Fruit fly (Drosophila melanogaster): ENCODE data around the gene CG9541.

The CG9541 gene

DNA sequence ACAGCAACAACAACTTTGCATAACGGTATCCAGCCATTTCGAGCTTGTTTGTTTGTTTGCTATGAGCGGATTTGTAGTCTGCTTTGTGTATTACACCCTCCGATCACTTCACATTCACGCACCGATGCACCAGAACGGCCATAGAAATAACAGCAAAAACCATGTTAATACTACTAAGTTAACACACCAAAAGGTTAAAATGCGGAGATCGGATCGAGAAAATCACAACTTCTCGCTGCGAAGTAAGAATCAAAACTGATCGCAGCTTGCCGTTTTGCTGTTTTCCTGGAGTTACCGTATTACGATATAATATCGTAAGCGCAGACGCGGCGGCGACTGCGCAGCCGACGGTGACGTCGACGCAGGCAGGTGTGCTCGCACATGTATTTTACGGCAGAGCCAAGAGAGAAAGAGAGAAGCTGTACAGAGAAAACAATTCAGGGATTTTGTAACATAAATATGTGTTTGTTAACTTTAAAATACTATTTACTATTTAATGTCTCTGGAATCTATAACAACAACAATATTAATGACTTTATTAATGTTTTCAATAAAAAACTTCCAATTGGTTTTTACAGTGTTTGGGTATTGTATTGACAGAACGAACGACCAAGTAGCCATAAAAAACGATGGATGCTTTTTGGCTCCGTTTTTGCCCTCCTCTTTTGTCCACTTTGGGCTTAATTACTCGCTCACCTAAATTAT lies 9.5 kb upstream of the CG9541 start, which contains the start of gene CG13101 (continued):
- TF ChIP-seq MBD-R2 (GFP tag; IDR thresholded peaks at IDR 0.05), result peak; percentile 74; the same call in 1 of the 2 replicates
- TF ChIP-seq CG11696 (GFP tag; IDR thresholded peaks at IDR 0.05), result peak; percentile 89
- peak; percentile 97 for TF ChIP-seq CG2712 (tag; optimal IDR thresholded peaks at IDR 0.05)
- no peak for TF ChIP-seq Optix (GFP tag; IDR thresholded peaks at IDR 0.05)
- no peak for TF ChIP-seq CG16813 (GFP tag; IDR thresholded peaks at IDR 0.05; ENCODE audit: partially characterized antibody)
- TF ChIP-seq CG16779 (GFP tag; IDR thresholded peaks at IDR 0.05), result peak; percentile 85; the same call in 1 of the 2 replicates
- TF ChIP-seq vvl (GFP tag; IDR thresholded peaks at IDR 0.05), result peak; percentile 98
- peak; percentile 95 for TF ChIP-seq nmo (GFP tag; optimal IDR thresholded peaks at IDR 0.05)
- peak; percentile 72 for TF ChIP-seq dimm (GFP tag; IDR thresholded peaks at IDR 0.05)
- TF ChIP-seq CG1024 (GFP tag; IDR thresholded peaks at IDR 0.05), result peak; percentile 82
- TF ChIP-seq Drgx (GFP tag; IDR thresholded peaks at IDR 0.05), result peak; percentile 97
- peak; percentile 91 for TF ChIP-seq tap (tag; optimal IDR thresholded peaks at IDR 0.05)
- TF ChIP-seq CG2116 (GFP tag; optimal IDR thresholded peaks at IDR 0.05), result peak; percentile 72
- TF ChIP-seq oc (tag; optimal IDR thresholded peaks at IDR 0.05), result peak; percentile 93
- peak; percentile 89 for TF ChIP-seq gsb (GFP tag; IDR thresholded peaks at IDR 0.05)
- TF ChIP-seq fd96Cb (tag; optimal IDR thresholded peaks at IDR 0.05), result peak; percentile 88
- TF ChIP-seq Opbp (GFP tag; IDR thresholded peaks at IDR 0.05; ENCODE audit: partially characterized antibody), result no peak
- TF ChIP-seq stwl (tag; optimal IDR thresholded peaks at IDR 0.05), result peak; percentile 24
- no peak for TF ChIP-seq Sry-β (GFP tag; optimal IDR thresholded peaks at IDR 0.05)
- no peak for TF ChIP-seq hb (GFP tag; IDR thresholded peaks at IDR 0.05; ENCODE audit: partially characterized antibody)
- TF ChIP-seq al (GFP tag; IDR thresholded peaks at IDR 0.05), result peak; percentile 89
- peak; percentile 56 for TF ChIP-seq CG7271 (tag; optimal IDR thresholded peaks at IDR 0.05)
- peak; percentile 92 for TF ChIP-seq sqz (GFP tag; optimal IDR thresholded peaks at IDR 0.05)
- TF ChIP-seq lov (optimal IDR thresholded peaks at IDR 0.05), result no peak
- TF ChIP-seq lov (GFP tag; IDR thresholded peaks at IDR 0.05), result peak; percentile 85; the same call in 2 of the 3 replicates
- TF ChIP-seq mld (GFP tag; IDR thresholded peaks at IDR 0.05; ENCODE audit: partially characterized antibody), result no peak
- TF ChIP-seq NC2α (GFP tag; optimal IDR thresholded peaks at IDR 0.05), result peak; percentile 67
- TF ChIP-seq Mad (GFP tag; optimal IDR thresholded peaks at IDR 0.05), result peak; percentile 78
- peak; percentile 79 for TF ChIP-seq CG12744 (GFP tag; optimal IDR thresholded peaks at IDR 0.05)
- TF ChIP-seq da (GFP tag; optimal IDR thresholded peaks at IDR 0.05), result peak; percentile 50
- TF ChIP-seq CG10462 (GFP tag; optimal IDR thresholded peaks at IDR 0.05), result peak; percentile 85
- TF ChIP-seq CG3065 (GFP tag; optimal IDR thresholded peaks at IDR 0.05), result peak; percentile 72
- peak; percentile 24 for TF ChIP-seq ftz-f1 (GFP tag; optimal IDR thresholded peaks at IDR 0.05)
- TF ChIP-seq CG4424 (GFP tag; optimal IDR thresholded peaks at IDR 0.05), result peak; percentile 93
- TF ChIP-seq Dp (GFP tag; optimal IDR thresholded peaks at IDR 0.05), result no peak
- TF ChIP-seq odd (GFP tag; optimal IDR thresholded peaks at IDR 0.05), result peak; percentile 90
- no peak for TF ChIP-seq CG2129 (GFP tag; IDR thresholded peaks at IDR 0.05; ENCODE audit: partially characterized antibody)
- peak; percentile 72 for TF ChIP-seq NK7.1 (GFP tag; optimal IDR thresholded peaks at IDR 0.05)
- peak; percentile 80 to 86 for TF ChIP-seq chif (GFP tag; optimal IDR thresholded peaks at IDR 0.05)
- peak; percentile 57 for TF ChIP-seq jing (GFP tag; optimal IDR thresholded peaks at IDR 0.05)
- TF ChIP-seq CG4854 (GFP tag; optimal IDR thresholded peaks at IDR 0.05), result peak; percentile 79
- TF ChIP-seq Asciz (GFP tag; optimal IDR thresholded peaks at IDR 0.05), result peak; percentile 90
- TF ChIP-seq Mes4 (GFP tag; optimal IDR thresholded peaks at IDR 0.05), result peak; percentile 71
- TF ChIP-seq klu (GFP tag; IDR thresholded peaks at IDR 0.05), result peak; percentile 93
- TF ChIP-seq CG1792 (GFP tag; optimal IDR thresholded peaks at IDR 0.05), result peak; percentile 72
- peak; percentile 85 for TF ChIP-seq pum (GFP tag; optimal IDR thresholded peaks at IDR 0.05)
- no peak for TF ChIP-seq pfk (GFP tag; optimal IDR thresholded peaks at IDR 0.05)
- peak; percentile 92 for TF ChIP-seq CG10147 (GFP tag; optimal IDR thresholded peaks at IDR 0.05)
- TF ChIP-seq H2.0 (GFP tag; IDR thresholded peaks at IDR 0.05), result peak; percentile 93
- TF ChIP-seq fd64A (GFP tag; optimal IDR thresholded peaks at IDR 0.05), result peak; percentile 53

Measured in whole organism, embryonic.